Worm (Caenorhabditis elegans): ENCODE data around the gene larp-1.

The larp-1 gene

DNA sequence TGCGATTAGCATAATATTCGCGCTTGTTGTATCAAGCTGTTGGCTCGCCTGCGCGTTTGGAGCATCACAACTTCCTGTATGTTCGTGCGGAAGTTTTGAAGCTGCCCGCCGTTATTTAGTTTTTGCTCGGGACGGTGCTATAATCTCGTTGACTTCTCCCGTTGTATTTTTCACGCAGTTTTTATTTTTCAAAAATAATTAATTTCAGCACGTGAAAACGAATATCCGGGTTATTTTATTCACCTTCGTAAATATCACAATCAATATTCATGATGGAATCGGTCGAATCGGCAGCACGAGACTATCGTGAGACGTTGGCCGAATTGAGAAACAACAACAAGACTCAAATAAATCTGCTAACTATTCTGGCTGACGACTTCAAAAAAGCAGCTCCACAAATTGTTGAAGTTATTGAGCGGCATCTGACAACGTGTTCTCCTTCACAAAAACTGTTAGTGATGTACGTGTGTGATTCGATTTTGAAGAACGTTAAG is 7.7 kb upstream of the larp-1 start (continued):
- TF ChIP-seq ama-1 (optimal IDR thresholded peaks at IDR 0.05) (peak; percentile 90), ama-1 (GFP tag; optimal IDR thresholded peaks at IDR 0.05) (peak in 1 of 2 experiments; percentile 39), F55B11.4 (tag; optimal IDR thresholded peaks at IDR 0.05; ENCODE audit: borderline replicate concordance, insufficient read depth) (no peak), Y53G8AR.9 (GFP tag; conservative IDR thresholded peaks at IDR 0.05) (0 out of 2 replicates have a peak, but pooled peaks have one; percentile 75), ztf-3 (GFP tag; optimal IDR thresholded peaks at IDR 0.05) (no peak), F10E7.11 (tag; optimal IDR thresholded peaks at IDR 0.05) (no peak), F22D6.2 (tag; optimal IDR thresholded peaks at IDR 0.05) (no peak), F49E8.2 (tag; optimal IDR thresholded peaks at IDR 0.05; ENCODE audit: insufficient read depth) (no peak), attf-3 (GFP tag; conservative IDR thresholded peaks at IDR 0.05) (peak; percentile 16; the same call in 1 of the 2 replicates), mel-28 (tag; optimal IDR thresholded peaks at IDR 0.05; ENCODE audit: borderline replicate concordance) (peak; percentile 37), B0035.1 (tag; optimal IDR thresholded peaks at IDR 0.05) (peak; percentile 68), sptf-2 (GFP tag; optimal IDR thresholded peaks at IDR 0.05) (no peak)

DNA sequence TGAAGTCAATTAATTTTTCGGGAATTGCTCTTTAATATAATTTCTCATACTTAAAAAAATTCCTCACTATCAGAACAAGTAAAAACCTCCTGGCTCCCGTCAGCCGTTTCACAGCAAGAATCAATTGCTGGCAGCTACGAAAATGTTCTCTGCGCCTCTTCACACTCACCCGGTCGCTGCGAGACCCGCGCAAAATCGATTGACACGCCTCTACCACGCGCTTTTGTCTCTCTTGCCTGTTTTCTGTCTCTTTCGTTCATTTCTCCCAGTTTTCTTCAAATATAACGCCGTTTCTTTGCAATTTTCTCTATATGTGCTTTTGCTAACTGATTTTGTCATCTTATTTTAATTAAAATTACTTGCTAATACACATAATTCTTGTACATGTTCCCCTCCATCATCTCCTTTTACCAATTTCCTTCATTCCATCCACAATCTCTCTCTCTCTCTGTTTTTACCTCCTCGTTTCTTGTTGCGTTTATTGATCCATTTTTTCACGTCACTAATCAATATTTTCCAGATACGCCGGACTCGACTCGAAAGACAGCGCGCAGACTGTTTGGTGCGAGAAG is 7.0 kb upstream of the larp-1 start, which contains the start of gene pcf-11:
Gene pcf-11, plus strand, starts transcription at position 522 of the 572 bp plus-strand sequence.
- TF ChIP-seq let-607 (tag; optimal IDR thresholded peaks at IDR 0.05) (peak; percentile 33 to 36), ama-1 (optimal IDR thresholded peaks at IDR 0.05) (no peak), ama-1 (GFP tag; optimal IDR thresholded peaks at IDR 0.05) (no peak), C06A6.2 (GFP tag; conservative IDR thresholded peaks at IDR 0.05) (0 out of 2 replicates have a peak, but pooled peaks have one; percentile 13), egrh-3 (GFP tag; IDR thresholded peaks at IDR 0.05) (no peak), ZK185.1 (tag; optimal IDR thresholded peaks at IDR 0.05; ENCODE audit: poor library complexity, severe bottlenecking) (peak; percentile 5), lin-26 (GFP tag; IDR thresholded peaks at IDR 0.05) (no peak), attf-5 (GFP tag; optimal IDR thresholded peaks at IDR 0.05) (peak; percentile 26), ceh-27 (GFP tag; optimal IDR thresholded peaks at IDR 0.05) (no peak), nfya-1 (tag; optimal IDR thresholded peaks at IDR 0.05; ENCODE audit: borderline replicate concordance, insufficient read depth) (no peak), nhr-80 (tag; optimal IDR thresholded peaks at IDR 0.05) (peak; percentile 24), ztf-26 (tag; optimal IDR thresholded peaks at IDR 0.05) (no peak), egl-44 (GFP tag; IDR thresholded peaks at IDR 0.05) (no peak), F33H1.4 (GFP tag; IDR thresholded peaks at IDR 0.05) (peak; percentile 73), madf-10 (tag; optimal IDR thresholded peaks at IDR 0.05) (peak; percentile 14), tlf-1 (GFP tag; optimal IDR thresholded peaks at IDR 0.05) (peak; percentile 54), ztf-18 (tag; optimal IDR thresholded peaks at IDR 0.05) (peak; percentile 46), zfh-2 (GFP tag; conservative IDR thresholded peaks at IDR 0.05) (peak; percentile 73), hmg-1.2 (GFP tag; IDR thresholded peaks at IDR 0.05) (peak; percentile 46; the same call in 1 of the 2 replicates), cebp-1 (GFP tag; IDR thresholded peaks at IDR 0.05) (no peak), cebp-1 (tag; optimal IDR thresholded peaks at IDR 0.05) (peak; percentile 47), F23B12.7 (tag; optimal IDR thresholded peaks at IDR 0.05; ENCODE audit: insufficient read depth) (peak; percentile 3), B0035.1 (tag; optimal IDR thresholded peaks at IDR 0.05) (no peak), tbp1 (GFP tag; optimal IDR thresholded peaks at IDR 0.05) (peak; percentile 15), F57A8.1 (GFP tag; optimal IDR thresholded peaks at IDR 0.05) (no peak), lin-40 (tag; optimal IDR thresholded peaks at IDR 0.05) (peak; percentile 1), ekl-4 (GFP tag; IDR thresholded peaks at IDR 0.05) (0 out of 2 replicates have a peak, but pooled peaks have one; percentile 20), snpc-1.3 (tag; optimal IDR thresholded peaks at IDR 0.05; ENCODE audit: insufficient read depth) (peak; percentile 12), snpc-4 (GFP tag; optimal IDR thresholded peaks at IDR 0.05) (no peak), snpc-4 (tag; optimal IDR thresholded peaks at IDR 0.05) (peak in 2 of 4 experiments; percentile 17 to 31), efl-1 (GFP tag; optimal IDR thresholded peaks at IDR 0.05) (no peak), lin-54 (GFP tag; optimal IDR thresholded peaks at IDR 0.05) (peak; percentile 17), lin-35 (GFP tag; optimal IDR thresholded peaks at IDR 0.05) (peak in 1 of 3 experiments; percentile 58), snpc-3.4 (tag; optimal IDR thresholded peaks at IDR 0.05) (peak; percentile 26), chd-7 (tag; optimal IDR thresholded peaks at IDR 0.05) (no peak), mcd-1 (GFP tag; IDR thresholded peaks at IDR 0.05) (peak; percentile 36; the same call in 1 of the 2 replicates)
